Worm (Caenorhabditis elegans) whole organism, L2 larva: ENCODE data around the gene sru-21.

ENCODE experiments used
- ceh-82 ChIP-seq: fragments of 150-350 bp; optimal IDR thresholded peaks from 2 replicates; lab custom pipeline; 2014; ENCODE audit warnings: missing biosample characterization, missing genetic modification characterization
- elt-3 ChIP-seq: sonication (generic microtip); optimal IDR thresholded peaks from 2 replicates; lab custom pipeline; 2017; ENCODE audit warnings: missing biosample characterization, missing genetic modification characterization
- fos-1 ChIP-seq: fragments of 150-350 bp; optimal IDR thresholded peaks from 2 replicates; lab custom pipeline; 2014; ENCODE audit warnings: missing biosample characterization, missing genetic modification characterization
- lsy-2 ChIP-seq, 2 experiments: fragments of 150-350 bp in 1 of 2; sonication (generic microtip) in 1 of 2; optimal IDR thresholded peaks; 2 replicates each; lab custom pipeline; 2014 to 2017; ENCODE audit warnings: missing biosample characterization in 2 of 2, missing genetic modification characterization in 2 of 2
- mbf-1 ChIP-seq: sonication (generic microtip); optimal IDR thresholded peaks from 2 replicates; lab custom pipeline; 2017; ENCODE audit warnings: missing biosample characterization, missing genetic modification characterization
- nhr-11 ChIP-seq: fragments of 150-350 bp; optimal IDR thresholded peaks from 2 replicates; lab custom pipeline; 2014; ENCODE audit warnings: missing biosample characterization, missing genetic modification characterization
- skn-1 ChIP-seq: sonication (generic microtip); optimal IDR thresholded peaks from 2 replicates; lab custom pipeline; 2017; ENCODE audit warnings: missing biosample characterization, missing genetic modification characterization
- unc-39 ChIP-seq: fragments of 150-350 bp; optimal IDR thresholded peaks from 2 replicates; lab custom pipeline; 2014; ENCODE audit warnings: missing biosample characterization, missing genetic modification characterization
- unc-62 ChIP-seq: fragments of 150-350 bp; optimal IDR thresholded peaks from 2 replicates; lab custom pipeline; 2014; ENCODE audit warnings: missing biosample characterization, missing genetic modification reagents, missing genetic modification characterization
- zag-1 ChIP-seq: fragments of 150-350 bp; optimal IDR thresholded peaks from 2 replicates; lab custom pipeline; 2014; ENCODE audit warnings: missing biosample characterization, missing genetic modification characterization

DNA sequence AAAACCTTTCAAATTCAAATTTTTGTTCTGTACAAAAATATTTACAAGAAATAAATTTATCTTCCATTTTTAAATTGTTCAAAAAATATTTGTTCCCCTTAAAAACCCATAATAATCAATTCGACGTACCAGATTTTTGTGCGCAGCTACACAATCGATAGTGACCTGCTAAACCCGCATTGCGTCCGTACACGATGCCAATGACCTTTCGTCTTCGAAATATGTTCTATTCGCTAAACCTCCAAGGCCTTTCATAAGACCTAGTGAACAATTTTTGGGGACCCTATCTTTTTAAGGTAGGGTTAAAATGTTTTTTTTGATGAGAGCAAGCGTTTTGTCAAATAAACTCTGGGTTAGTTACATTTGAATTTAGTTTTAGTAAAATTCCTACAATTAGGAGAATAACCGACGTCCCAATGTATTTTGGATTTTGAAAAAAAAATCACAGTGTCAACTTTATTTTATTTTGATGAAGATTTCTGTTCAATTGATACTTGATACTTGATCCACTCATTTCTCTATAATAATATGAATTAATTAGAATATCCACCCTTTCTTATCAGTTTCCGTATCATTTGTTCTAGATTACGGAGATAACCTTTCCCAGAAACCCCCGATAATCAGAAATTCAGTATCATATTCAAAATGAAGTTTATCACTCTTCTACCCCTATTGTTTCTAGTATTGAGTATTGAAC is 24.4 kb upstream of the sru-21 start, which contains the start of gene Y45F10B.59:
- no peak for TF ChIP-seq nhr-11 (tag; lab: Kevin White, UChicago)
- TF ChIP-seq elt-3 (tag; lab: Kevin White, UChicago) = no peak
- TF ChIP-seq zag-1 (tag; lab: Kevin White, UChicago) = no peak
- no peak for TF ChIP-seq unc-39
- no peak for TF ChIP-seq ceh-82 (tag; lab: Kevin White, UChicago)
- TF ChIP-seq unc-62 (GFP tag; lab: Kevin White, UChicago) = no peak
- TF ChIP-seq lsy-2 (tag; optimal IDR thresholded peaks at IDR 0.05; lab: Kevin White, UChicago) = no peak
- TF ChIP-seq mbf-1 (tag; lab: Kevin White, UChicago) = no peak
- TF ChIP-seq fos-1 = no peak
- TF ChIP-seq skn-1 = no peak
